Worm (Caenorhabditis elegans): ENCODE data around the gene F07B10.7.
"Not testable (repeated sequence)": the region's sequence is repeated elsewhere in the genome, so short reads cannot be mapped to it uniquely, and the experiment has no call there.

The F07B10.7 gene

ce11 chrV:11294393-11294792 is 33.9 kb upstream of the F07B10.7 start, which contains the start of gene T03F7.6:
TSS of gene T03F7.6 (plus strand) at chrV:11294693.
- TF ChIP-seq K02D7.2 (tag; optimal IDR thresholded peaks at IDR 0.05) (no peak), hlh-6 (tag; optimal IDR thresholded peaks at IDR 0.05) (no peak), unc-3 (GFP tag; conservative IDR thresholded peaks at IDR 0.05) (no peak), unc-3 (tag; optimal IDR thresholded peaks at IDR 0.05) (no peak), T23F11.4 (GFP tag; optimal IDR thresholded peaks at IDR 0.05) (no peak)

ce11 chrV:11292682-11293081 is 32.2 kb upstream of the F07B10.7 start:
- TF ChIP-seq sdc-2 (tag; optimal IDR thresholded peaks at IDR 0.05): no peak
- TF ChIP-seq hlh-30 (tag; optimal IDR thresholded peaks at IDR 0.05; ENCODE audit: insufficient read depth): no peak
- no peak for TF ChIP-seq che-1 (tag; optimal IDR thresholded peaks at IDR 0.05)
- no peak for TF ChIP-seq K02D7.2 (tag; optimal IDR thresholded peaks at IDR 0.05)
- no peak for TF ChIP-seq ref-2 (tag; optimal IDR thresholded peaks at IDR 0.05)
- no peak for TF ChIP-seq ztf-16 (tag; optimal IDR thresholded peaks at IDR 0.05)

- TF ChIP-seq unc-3 (GFP tag; conservative IDR thresholded peaks at IDR 0.05) (no peak), unc-3 (tag; optimal IDR thresholded peaks at IDR 0.05) (no peak), ama-1 (optimal IDR thresholded peaks at IDR 0.05) (no peak), unc-42 (tag; optimal IDR thresholded peaks at IDR 0.05) (no peak), eyg-1 (tag; optimal IDR thresholded peaks at IDR 0.05) (no peak), dmd-4 (tag; optimal IDR thresholded peaks at IDR 0.05; ENCODE audit: borderline replicate concordance) (no peak), elt-4 (tag; optimal IDR thresholded peaks at IDR 0.05) (no peak), ceh-24 (tag; optimal IDR thresholded peaks at IDR 0.05) (no peak), zip-5 (tag; optimal IDR thresholded peaks at IDR 0.05) (no peak), che-1 (tag; optimal IDR thresholded peaks at IDR 0.05) (no peak), K09A11.1 (tag; optimal IDR thresholded peaks at IDR 0.05; ENCODE audit: insufficient read depth) (no peak)
Observed at ce11 chrV:11290888-11291287, 30.4 kb upstream of the F07B10.7 start, which contains the start of gene C03E10.1. TSS of gene C03E10.1 (plus strand) at chrV:11291188.

ce11 chrV:11286114-11286513 is 25.6 kb upstream of the F07B10.7 start, which contains the start of gene C03E10.3:
TSS of gene C03E10.3 (plus strand) at chrV:11286414.
- not testable (repeated sequence) for TF ChIP-seq hlh-15 (tag; optimal IDR thresholded peaks at IDR 0.05); fkh-10 (GFP tag; optimal IDR thresholded peaks at IDR 0.05); unc-86 (tag; optimal IDR thresholded peaks at IDR 0.05)

- TF ChIP-seq mec-3 (tag; optimal IDR thresholded peaks at IDR 0.05; ENCODE audit: borderline replicate concordance): no peak
- TF ChIP-seq F13H6.1 (tag; optimal IDR thresholded peaks at IDR 0.05): no peak
- no peak for TF ChIP-seq che-1 (tag; optimal IDR thresholded peaks at IDR 0.05)
- no peak for TF ChIP-seq eyg-1 (tag; optimal IDR thresholded peaks at IDR 0.05)
- no peak for TF ChIP-seq ceh-34 (tag; optimal IDR thresholded peaks at IDR 0.05)
- no peak for TF ChIP-seq hlh-15 (tag; optimal IDR thresholded peaks at IDR 0.05)
- TF ChIP-seq nhr-232 (tag; optimal IDR thresholded peaks at IDR 0.05): no peak
- no peak for TF ChIP-seq unc-42 (tag; optimal IDR thresholded peaks at IDR 0.05)
- no peak for TF ChIP-seq ama-1 (optimal IDR thresholded peaks at IDR 0.05)
- no peak for TF ChIP-seq pha-4 (tag; optimal IDR thresholded peaks at IDR 0.05)
- no peak for TF ChIP-seq Y22D7AL.16 (tag; optimal IDR thresholded peaks at IDR 0.05)
- no peak for TF ChIP-seq ahr-1 (tag; optimal IDR thresholded peaks at IDR 0.05)
- TF ChIP-seq pag-3 (tag; optimal IDR thresholded peaks at IDR 0.05; ENCODE audit: borderline replicate concordance): no peak
- TF ChIP-seq rnt-1 (tag; optimal IDR thresholded peaks at IDR 0.05): no peak
- TF ChIP-seq tbx-2 (tag; optimal IDR thresholded peaks at IDR 0.05): no peak
- TF ChIP-seq ttx-3 (tag; optimal IDR thresholded peaks at IDR 0.05): no peak
Observed at ce11 chrV:11282272-11282671, 21.8 kb upstream of the F07B10.7 start, which contains the start of gene gly-20. TSS of gene gly-20 (plus strand) at chrV:11282572.

Data from whole organism, late embryonic.